Fruit fly (Drosophila melanogaster): ENCODE results near the gene CG14610.

Gene CG14610

DNA sequence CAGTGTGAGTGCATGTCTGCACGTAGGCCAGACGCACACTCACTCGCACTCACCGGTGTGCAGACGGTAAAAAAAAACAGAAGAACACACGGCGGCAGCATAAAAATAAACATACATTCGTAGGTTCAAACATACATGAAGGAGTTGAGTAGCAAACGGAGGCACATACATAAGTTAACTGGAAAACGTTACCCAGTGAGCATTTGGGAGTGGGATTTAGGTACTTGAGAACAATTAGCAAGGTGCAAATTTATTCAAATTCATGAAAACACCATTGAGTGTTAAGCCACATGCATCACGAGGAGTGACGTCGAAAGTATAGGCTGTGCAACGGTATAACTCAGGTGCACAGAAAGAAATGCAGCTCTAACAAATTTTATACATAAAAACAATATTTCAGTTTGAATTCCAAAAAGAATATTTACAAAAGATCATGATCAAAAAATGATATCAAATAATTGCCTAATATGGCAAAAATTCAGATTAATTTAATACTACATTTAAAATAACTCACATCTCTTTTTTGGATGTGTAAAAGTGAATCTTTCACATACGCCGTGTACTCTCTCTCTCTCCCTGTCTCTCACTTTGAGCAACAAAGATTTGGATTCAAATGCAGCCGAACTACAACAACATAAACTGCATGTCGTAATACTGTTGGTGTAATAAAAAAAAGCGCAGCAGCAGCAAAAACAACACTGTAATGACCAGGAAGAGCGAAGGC is 35.3 kb downstream of the CG14610 start (continued):
- peak; percentile 63 for TF ChIP-seq Fer1 (GFP tag; optimal IDR thresholded peaks at IDR 0.05)
- TF ChIP-seq E2f2 (GFP tag; IDR thresholded peaks at IDR 0.05): no peak
- TF ChIP-seq CG42726 (GFP tag; IDR thresholded peaks at IDR 0.05; ENCODE audit: partially characterized antibody): no peak
- TF ChIP-seq kah (GFP tag; optimal IDR thresholded peaks at IDR 0.05): peak; percentile 91
- no peak for TF ChIP-seq klu (GFP tag; IDR thresholded peaks at IDR 0.05)
- TF ChIP-seq hth (optimal IDR thresholded peaks at IDR 0.05): no peak
- TF ChIP-seq CG12236 (GFP tag; optimal IDR thresholded peaks at IDR 0.05): peak; percentile 95
- TF ChIP-seq CG9215 (GFP tag; IDR thresholded peaks at IDR 0.05): no peak
- TF ChIP-seq CG7357 (GFP tag; IDR thresholded peaks at IDR 0.05): peak; percentile 86
- TF ChIP-seq BEAF-32 (GFP tag; optimal IDR thresholded peaks at IDR 0.05): no peak
- no peak for TF ChIP-seq inv (GFP tag; IDR thresholded peaks at IDR 0.05; ENCODE audit: partially characterized antibody)
- peak; percentile 63 for TF ChIP-seq Fer2 (tag; optimal IDR thresholded peaks at IDR 0.05)
- TF ChIP-seq sc (optimal IDR thresholded peaks at IDR 0.05): no peak
- peak; percentile 96 for TF ChIP-seq sc (GFP tag; optimal IDR thresholded peaks at IDR 0.05)
- no peak for TF ChIP-seq Nf-YA (GFP tag; IDR thresholded peaks at IDR 0.05)
- peak; percentile 95 for TF ChIP-seq CG10267 (tag; optimal IDR thresholded peaks at IDR 0.05)
- peak; percentile 92 for TF ChIP-seq CG16815 (GFP tag; optimal IDR thresholded peaks at IDR 0.05)
- no peak for TF ChIP-seq CG43689 (GFP tag; IDR thresholded peaks at IDR 0.05)
- peak; percentile 82 for TF ChIP-seq CG1647 (GFP tag; optimal IDR thresholded peaks at IDR 0.05)
- no peak for TF ChIP-seq wor (GFP tag; IDR thresholded peaks at IDR 0.05)
- peak; percentile 97 for TF ChIP-seq fd96Cb (tag; optimal IDR thresholded peaks at IDR 0.05)
- TF ChIP-seq CG8924 (tag; optimal IDR thresholded peaks at IDR 0.05): peak; percentile 98
- TF ChIP-seq Mes4 (GFP tag; optimal IDR thresholded peaks at IDR 0.05): peak; percentile 93
- TF ChIP-seq CG6765 (GFP tag; optimal IDR thresholded peaks at IDR 0.05): no peak
- no peak for TF ChIP-seq CG10959 (GFP tag; IDR thresholded peaks at IDR 0.05)
- peak; percentile 96 for TF ChIP-seq Camta (GFP tag; optimal IDR thresholded peaks at IDR 0.05)
- peak; percentile 72 for TF ChIP-seq Deaf1 (tag; optimal IDR thresholded peaks at IDR 0.05)
- TF ChIP-seq Ptx1 (GFP tag; IDR thresholded peaks at IDR 0.05): no peak
- TF ChIP-seq CG7987 (GFP tag; optimal IDR thresholded peaks at IDR 0.05): no peak
- TF ChIP-seq cwo (GFP tag; optimal IDR thresholded peaks at IDR 0.05): peak; percentile 69
- TF ChIP-seq CG15073 (GFP tag; optimal IDR thresholded peaks at IDR 0.05): peak; percentile 80
- peak; percentile 93 for TF ChIP-seq bab2 (GFP tag; optimal IDR thresholded peaks at IDR 0.05)
- peak; percentile 95 for TF ChIP-seq CG30403 (GFP tag; optimal IDR thresholded peaks at IDR 0.05)
- no peak for TF ChIP-seq Rfx (GFP tag; IDR thresholded peaks at IDR 0.05)
- TF ChIP-seq CG17359 (tag; optimal IDR thresholded peaks at IDR 0.05): peak; percentile 98
- no peak for TF ChIP-seq Hr39 (optimal IDR thresholded peaks at IDR 0.05)
- TF ChIP-seq CG34376 (GFP tag; optimal IDR thresholded peaks at IDR 0.05): peak; percentile 5
- TF ChIP-seq knrl (GFP tag; IDR thresholded peaks at IDR 0.05; ENCODE audit: partially characterized antibody): no peak
- peak; percentile 95 for TF ChIP-seq CG18764 (GFP tag; optimal IDR thresholded peaks at IDR 0.05)
- peak; percentile 88 for TF ChIP-seq CG4328 (GFP tag; optimal IDR thresholded peaks at IDR 0.05)
- peak; percentile 91 for TF ChIP-seq MTF-1 (GFP tag; optimal IDR thresholded peaks at IDR 0.05; ENCODE audit: borderline replicate concordance)
- no peak for TF ChIP-seq so (GFP tag; IDR thresholded peaks at IDR 0.05)
- TF ChIP-seq Dbx (GFP tag; IDR thresholded peaks at IDR 0.05): no peak
- no peak for TF ChIP-seq CG3995 (GFP tag; optimal IDR thresholded peaks at IDR 0.05)
- peak; percentile 79 for TF ChIP-seq nau (GFP tag; optimal IDR thresholded peaks at IDR 0.05)
- peak; percentile 92 for TF ChIP-seq fd64A (GFP tag; optimal IDR thresholded peaks at IDR 0.05)
- peak; percentile 95 for TF ChIP-seq cato (GFP tag; optimal IDR thresholded peaks at IDR 0.05; ENCODE audit: borderline replicate concordance)
- no peak for TF ChIP-seq CG4360 (GFP tag; IDR thresholded peaks at IDR 0.05)
- peak; percentile 98 for TF ChIP-seq Ssrp (tag; optimal IDR thresholded peaks at IDR 0.05)
- TF ChIP-seq bcd (GFP tag; optimal IDR thresholded peaks at IDR 0.05): peak; percentile 91
- TF ChIP-seq B-H1 (GFP tag; IDR thresholded peaks at IDR 0.05): no peak
